Fruit fly (Drosophila melanogaster) whole organism, embryonic: ENCODE results near the gene wds.

Source experiments
- Adf1 ChIP-seq: fragments of 200-800 bp; sonication (Bioruptor generic); IDR thresholded peaks from 2 replicates; pipeline ENCODE4 v1.3.6; 2022; ENCODE audit warnings: missing biosample characterization, missing genetic modification characterization
- BEAF-32 ChIP-seq: fragments of 200-800 bp; sonication (Bioruptor generic); optimal IDR thresholded peaks from 3 replicates; lab custom pipeline; 2017; ENCODE audit warnings: missing biosample characterization, missing genetic modification characterization, mild to moderate bottlenecking, moderate library complexity, missing genetic modification reagents
- CG10267 ChIP-seq: fragments of 200-800 bp; sonication (Bioruptor generic); optimal IDR thresholded peaks from 2 replicates; lab custom pipeline; 2018; ENCODE audit warnings: missing biosample characterization, mild to moderate bottlenecking, missing genetic modification characterization, moderate library complexity
- CG11696 ChIP-seq: fragments of 200-800 bp; sonication (Bioruptor generic); IDR thresholded peaks from 2 replicates; pipeline ENCODE4 v1.3.6; 2022; ENCODE audit warnings: missing biosample characterization, missing genetic modification characterization
- CG1233 ChIP-seq: fragments of 200-800 bp; sonication (Bioruptor generic); optimal IDR thresholded peaks from 4 replicates; lab custom pipeline; 2018; ENCODE audit warnings: missing biosample characterization, mild to moderate bottlenecking, missing genetic modification characterization
- CG13296 ChIP-seq: fragments of 200-800 bp; sonication (Bioruptor generic); optimal IDR thresholded peaks from 3 replicates; lab custom pipeline; 2018; ENCODE audit warnings: missing biosample characterization, mild to moderate bottlenecking, missing genetic modification characterization
- CG16813 ChIP-seq: fragments of 200-800 bp; sonication (Bioruptor generic); IDR thresholded peaks from 3 replicates; pipeline ENCODE4 v1.3.6; 2022; ENCODE audit warnings: missing biosample characterization, missing genetic modification characterization; ENCODE audit not compliant: partially characterized antibody
- CG17568 ChIP-seq: fragments of 200-800 bp; sonication (Bioruptor generic); optimal IDR thresholded peaks from 2 replicates; lab custom pipeline; 2018; ENCODE audit warnings: missing biosample characterization, mild to moderate bottlenecking, missing genetic modification characterization, moderate library complexity
- CG2889 ChIP-seq: fragments of 200-800 bp; sonication (Bioruptor generic); IDR thresholded peaks from 3 replicates; pipeline ENCODE4 v1.3.6; 2022; ENCODE audit warnings: missing biosample characterization, missing genetic modification characterization
- CG30403 ChIP-seq: fragments of 200-800 bp; sonication (Bioruptor generic); optimal IDR thresholded peaks from 3 replicates; lab custom pipeline; 2016; ENCODE audit warnings: missing biosample characterization, missing genetic modification characterization
- CG32767 ChIP-seq: fragments of 200-800 bp; sonication (Bioruptor generic); IDR thresholded peaks from 2 replicates; pipeline ENCODE4 v1.3.6; 2022; ENCODE audit warnings: missing biosample characterization, missing genetic modification characterization
- CG3726 ChIP-seq: fragments of 200-800 bp; sonication (Bioruptor generic); IDR thresholded peaks from 3 replicates; pipeline ENCODE4, ENCODE4 v1.3.6; 2022; ENCODE audit warnings: missing biosample characterization, missing genetic modification characterization
- CG4617 ChIP-seq: fragments of 200-800 bp; sonication (Bioruptor generic); optimal IDR thresholded peaks from 3 replicates; lab custom pipeline; 2016; ENCODE audit warnings: missing biosample characterization, missing genetic modification characterization, borderline replicate concordance
- CG4707 ChIP-seq: fragments of 200-800 bp; sonication (Bioruptor generic); optimal IDR thresholded peaks from 2 replicates; lab custom pipeline; 2018; ENCODE audit warnings: missing biosample characterization, mild to moderate bottlenecking, missing genetic modification characterization, moderate library complexity
- CG7786 ChIP-seq: fragments of 200-800 bp; sonication (Bioruptor generic); optimal IDR thresholded peaks from 2 replicates; lab custom pipeline; 2016; ENCODE audit warnings: missing biosample characterization, missing genetic modification characterization
- CG9727 ChIP-seq: fragments of 200-800 bp; sonication (Bioruptor generic); optimal IDR thresholded peaks from 3 replicates; lab custom pipeline; 2017; ENCODE audit warnings: missing biosample characterization, mild to moderate bottlenecking, missing genetic modification characterization
- CG9797 ChIP-seq: fragments of 200-800 bp; sonication (Bioruptor generic); optimal IDR thresholded peaks from 3 replicates; lab custom pipeline; 2018; ENCODE audit warnings: missing biosample characterization, mild to moderate bottlenecking, missing genetic modification characterization
- D19A ChIP-seq: fragments of 200-800 bp; optimal IDR thresholded peaks from 3 replicates; lab custom pipeline; 2019; ENCODE audit warnings: missing biosample characterization, mild to moderate bottlenecking, missing genetic modification characterization, moderate library complexity
- Drgx ChIP-seq: fragments of 200-800 bp; sonication (Bioruptor generic); IDR thresholded peaks from 2 replicates; pipeline ENCODE4 v1.3.6; 2022; ENCODE audit warnings: missing biosample characterization, missing genetic modification characterization
- HLH54F ChIP-seq: fragments of 200-800 bp; sonication (Bioruptor generic); optimal IDR thresholded peaks from 3 replicates; lab custom pipeline; 2016; ENCODE audit warnings: missing biosample characterization, missing genetic modification characterization
- Hr51 ChIP-seq, 2 experiments: fragments of 200-800 bp; sonication (Bioruptor generic); optimal IDR thresholded peaks; 2 replicates in 1 of 2; 3 replicates in 1 of 2; lab custom pipeline; 2016 to 2018; ENCODE audit warnings: missing biosample characterization in 2 of 2, missing genetic modification characterization in 2 of 2, mild to moderate bottlenecking in 1 of 2, moderate library complexity in 1 of 2
- Jarid2 ChIP-seq: fragments of 200-800 bp; sonication (Bioruptor generic); optimal IDR thresholded peaks from 3 replicates; lab custom pipeline; 2017; ENCODE audit warnings: mild to moderate bottlenecking, missing biosample characterization, missing genetic modification reagents, missing genetic modification characterization
- MTF-1 ChIP-seq: fragments of 200-800 bp; sonication (Bioruptor generic); optimal IDR thresholded peaks from 2 replicates; lab custom pipeline; 2018; ENCODE audit warnings: missing biosample characterization, mild to moderate bottlenecking, missing genetic modification characterization, borderline replicate concordance
- Mad ChIP-seq: fragments of 200-800 bp; sonication (Bioruptor generic); optimal IDR thresholded peaks from 2 replicates; lab custom pipeline; 2016; ENCODE audit warnings: missing biosample characterization, missing genetic modification characterization
- Mrtf ChIP-seq: fragments of 200-800 bp; sonication (Bioruptor generic); IDR thresholded peaks from 3 replicates; pipeline ENCODE4 v1.3.6; 2022; ENCODE audit warnings: missing biosample characterization, missing genetic modification characterization
- Myb ChIP-seq: fragments of 200-800 bp; sonication (Bioruptor generic); optimal IDR thresholded peaks from 2 replicates; lab custom pipeline; 2016; ENCODE audit warnings: missing biosample characterization, missing genetic modification characterization
- Nf-YB ChIP-seq: fragments of 200-800 bp; sonication (Bioruptor generic); optimal IDR thresholded peaks from 3 replicates; lab custom pipeline; 2019; ENCODE audit warnings: missing biosample characterization, mild to moderate bottlenecking, missing genetic modification characterization, moderate library complexity
- Nf-YC ChIP-seq: fragments of 200-800 bp; optimal IDR thresholded peaks from 3 replicates; lab custom pipeline; 2019; ENCODE audit warnings: missing biosample characterization, mild to moderate bottlenecking, missing genetic modification characterization, moderate library complexity
- Opbp ChIP-seq: fragments of 200-800 bp; sonication (Bioruptor generic); IDR thresholded peaks from 3 replicates; pipeline ENCODE4 v1.3.6; 2022; ENCODE audit warnings: missing biosample characterization, missing genetic modification characterization; ENCODE audit not compliant: partially characterized antibody
- Optix ChIP-seq: fragments of 200-800 bp; sonication (Bioruptor generic); IDR thresholded peaks from 3 replicates; pipeline ENCODE4 v1.3.6; 2022; ENCODE audit warnings: missing biosample characterization, missing genetic modification characterization
- al ChIP-seq: fragments of 200-800 bp; sonication (Bioruptor generic); IDR thresholded peaks from 2 replicates; pipeline ENCODE4 v1.3.6; 2022; ENCODE audit warnings: missing biosample characterization, missing genetic modification characterization
- amos ChIP-seq: fragments of 200-800 bp; sonication (Bioruptor generic); IDR thresholded peaks from 2 replicates; pipeline ENCODE4 v1.3.6; 2022; ENCODE audit warnings: missing biosample characterization, missing genetic modification characterization; ENCODE audit not compliant: partially characterized antibody
- bsh ChIP-seq, 2 experiments: fragments of 200-800 bp; sonication (Bioruptor generic); optimal IDR thresholded peaks; 2 replicates each; lab custom pipeline; 2017 to 2018; ENCODE audit warnings: mild to moderate bottlenecking in 2 of 2, missing biosample characterization in 2 of 2, missing genetic modification characterization in 2 of 2, moderate library complexity in 1 of 2
- cg ChIP-seq: fragments of 200-800 bp; sonication (Bioruptor generic); optimal IDR thresholded peaks from 3 replicates; lab custom pipeline; 2019; ENCODE audit warnings: missing biosample characterization, mild to moderate bottlenecking, missing genetic modification characterization, moderate library complexity
- gcm ChIP-seq: fragments of 200-800 bp; sonication (Bioruptor generic); optimal IDR thresholded peaks from 2 replicates; lab custom pipeline; 2019; ENCODE audit warnings: missing biosample characterization, mild to moderate bottlenecking, missing genetic modification characterization, moderate library complexity
- gfzf ChIP-seq: fragments of 200-800 bp; sonication (Bioruptor generic); optimal IDR thresholded peaks from 2 replicates; lab custom pipeline; 2016; ENCODE audit warnings: missing biosample characterization, mild to moderate bottlenecking, missing genetic modification characterization, moderate library complexity
- her ChIP-seq: fragments of 200-800 bp; sonication (Bioruptor generic); optimal IDR thresholded peaks from 2 replicates; lab custom pipeline; 2016; ENCODE audit warnings: missing biosample characterization, missing genetic modification characterization
- hkb ChIP-seq, 2 experiments: fragments of 200-800 bp in 1 of 2; fragments of >200 bp in 1 of 2; sonication (Bioruptor generic) in 1 of 2; IDR thresholded peaks in 1 of 2; optimal IDR thresholded peaks in 1 of 2; 2 replicates each; pipeline versions ENCODE4 v1.3.6 to Lab custom; 2017 to 2022; ENCODE audit warnings: missing biosample characterization in 1 of 2, missing genetic modification characterization in 1 of 2
- jigr1 ChIP-seq: fragments of 200-800 bp; sonication (Bioruptor generic); IDR thresholded peaks from 3 replicates; pipeline ENCODE4 v1.3.6; 2022; ENCODE audit warnings: missing biosample characterization, missing genetic modification characterization
- lilli ChIP-seq: fragments of 200-800 bp; sonication (Bioruptor generic); optimal IDR thresholded peaks from 3 replicates; lab custom pipeline; 2016; ENCODE audit warnings: missing biosample characterization, missing genetic modification characterization
- nerfin-2 ChIP-seq: fragments of 200-800 bp; sonication (Bioruptor generic); IDR thresholded peaks from 2 replicates; pipeline ENCODE4 v1.3.6; 2022; ENCODE audit warnings: missing biosample characterization, missing genetic modification characterization; ENCODE audit not compliant: partially characterized antibody
- pan ChIP-seq, 4 experiments: fragments of >200 bp in 3 of 4; fragments of 200-800 bp in 1 of 4; sonication (Bioruptor generic) in 1 of 4; optimal IDR thresholded peaks in 3 of 4; IDR thresholded peaks in 1 of 4; 2 replicates each; pipeline versions ENCODE4 v1.3.6 to Lab custom; 2017 to 2022; ENCODE audit warnings: missing biosample characterization in 2 of 4, missing genetic modification characterization in 2 of 4, mixed read lengths in 1 of 4
- pho ChIP-seq: fragments of 200-800 bp; sonication (Bioruptor generic); optimal IDR thresholded peaks from 2 replicates; lab custom pipeline; 2016; ENCODE audit warnings: missing biosample characterization, missing genetic modification characterization
- tap ChIP-seq: fragments of 200-800 bp; optimal IDR thresholded peaks from 3 replicates; lab custom pipeline; 2019; ENCODE audit warnings: missing biosample characterization, mild to moderate bottlenecking, missing genetic modification characterization, moderate library complexity
- wdn ChIP-seq: fragments of 200-800 bp; sonication (Bioruptor generic); IDR thresholded peaks from 2 replicates; pipeline ENCODE4 v1.3.6; 2022; ENCODE audit warnings: missing biosample characterization, missing genetic modification characterization

The wds gene

DNA sequence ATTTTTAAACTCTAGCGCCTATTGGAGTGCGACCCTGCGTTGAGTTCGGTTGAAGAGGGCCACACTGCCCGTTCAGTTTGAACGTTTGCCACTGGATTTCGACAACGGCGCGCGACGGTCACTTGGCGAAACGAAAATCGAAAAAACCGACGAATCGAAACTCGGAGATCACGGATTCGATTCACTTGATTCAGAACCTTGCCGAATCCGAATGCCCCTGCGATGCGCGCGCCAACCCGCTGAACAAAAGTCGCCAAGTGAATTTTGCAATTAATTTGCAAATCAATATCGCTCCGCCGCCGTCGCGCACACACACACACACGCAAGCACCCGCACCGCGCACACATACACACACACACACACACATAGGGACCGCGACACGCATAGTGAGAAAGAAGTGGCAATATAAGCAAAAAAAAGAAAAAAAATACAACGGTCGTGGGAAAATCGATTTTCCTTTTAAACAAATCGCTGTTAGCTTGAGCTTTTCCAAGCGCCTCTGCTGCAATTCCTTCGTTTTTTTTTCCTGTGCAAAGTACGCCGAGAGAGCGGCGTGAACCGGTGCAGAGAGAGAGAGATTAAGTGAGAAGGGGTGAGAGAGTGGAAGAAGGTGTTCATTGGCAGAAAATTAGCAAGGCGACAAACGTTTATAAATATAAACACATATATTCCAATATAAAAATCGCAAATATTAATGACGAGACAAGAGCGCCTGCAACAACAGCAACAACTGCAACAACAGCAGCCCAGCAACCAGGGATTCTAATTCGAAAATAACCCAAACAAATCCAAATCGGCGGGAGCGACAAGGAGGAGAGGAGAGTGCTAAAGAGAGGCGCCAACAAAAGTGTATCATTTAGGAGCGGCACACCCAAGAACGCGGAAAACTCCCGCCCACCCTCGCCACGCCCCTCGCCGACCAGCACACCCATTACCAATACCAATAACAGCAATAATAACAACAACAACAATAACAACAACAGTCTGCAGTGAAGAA is 2.9 kb downstream of the wds start, which contains the start of gene egh (continued):
- TF ChIP-seq CG30403 (GFP tag; lab: Kevin White, UChicago) = peak; percentile 22
- TF ChIP-seq hkb (optimal IDR thresholded peaks at IDR 0.05; lab: Kevin White, UChicago) = no peak
- TF ChIP-seq hkb (GFP tag; IDR thresholded peaks at IDR 0.05; lab: Robert Waterston, UW) = peak; percentile 53; the same call in 1 of the 2 replicates
- TF ChIP-seq pho (GFP tag; lab: Kevin White, UChicago) = peak; percentile 34
- peak; percentile 92 for TF ChIP-seq cg (GFP tag; lab: Kevin White, UChicago)
- no peak for TF ChIP-seq CG4707 (GFP tag; lab: Kevin White, UChicago)
- peak; percentile 10 for TF ChIP-seq Nf-YB
- no peak for TF ChIP-seq pan (optimal IDR thresholded peaks at IDR 0.05; lab: Kevin White, UChicago)
- peak in 1 of 2 experiments; percentile 56 for TF ChIP-seq pan (GFP tag; optimal IDR thresholded peaks at IDR 0.05 in 1 of 2, IDR thresholded peaks at IDR 0.05 in 1 of 2)
- 0 out of 2 replicates have a peak, but pooled peaks have one; percentile 20 for TF ChIP-seq CG11696 (GFP tag; lab: Robert Waterston, UW)
- no peak for TF ChIP-seq nerfin-2 (GFP tag; lab: Robert Waterston, UW)
- peak; percentile 80 for TF ChIP-seq Drgx
- TF ChIP-seq Opbp (GFP tag; lab: Robert Waterston, UW) = no peak
- peak; percentile 64 for TF ChIP-seq Nf-YC (tag; lab: Kevin White, UChicago)
- TF ChIP-seq CG16813 = 0 out of 3 replicates have a peak, but pooled peaks have one; percentile 14
- TF ChIP-seq CG2889 = 0 out of 3 replicates have a peak, but pooled peaks have one; percentile 45
- peak; percentile 12; the same call in 1 of the 2 replicates for TF ChIP-seq wdn (GFP tag; lab: Robert Waterston, UW)
- TF ChIP-seq Myb (GFP tag; lab: Kevin White, UChicago) = peak; percentile 67
- peak; percentile 40 for TF ChIP-seq CG9727 (GFP tag; lab: Kevin White, UChicago)
- TF ChIP-seq HLH54F = peak; percentile 24
- TF ChIP-seq bsh (GFP tag; optimal IDR thresholded peaks at IDR 0.05; lab: Kevin White, UChicago) = peak in 1 of 2 experiments; percentile 46
- peak; percentile 58 for TF ChIP-seq CG32767 (GFP tag; lab: Robert Waterston, UW)
- peak; percentile 80 for TF ChIP-seq CG4617
- no peak for TF ChIP-seq Mrtf (GFP tag; lab: Robert Waterston, UW)
- peak; percentile 24 for TF ChIP-seq CG7786 (GFP tag; lab: Kevin White, UChicago)
- TF ChIP-seq MTF-1 (GFP tag; lab: Kevin White, UChicago) = no peak
- TF ChIP-seq lilli (GFP tag; lab: Kevin White, UChicago) = peak; percentile 25
- no peak for TF ChIP-seq CG13296 (GFP tag; lab: Kevin White, UChicago)
- peak; percentile 35; the same call in 1 of the 2 replicates for TF ChIP-seq Adf1 (GFP tag; lab: Robert Waterston, UW)
- TF ChIP-seq D19A = peak; percentile 32
- TF ChIP-seq CG1233 = no peak
- peak; percentile 70 for TF ChIP-seq Optix (GFP tag; lab: Robert Waterston, UW)
- TF ChIP-seq her (GFP tag; lab: Kevin White, UChicago) = peak; percentile 43
- TF ChIP-seq Mad (GFP tag; lab: Kevin White, UChicago) = no peak
- TF ChIP-seq Jarid2 (GFP tag; lab: Kevin White, UChicago) = peak; percentile 28
- TF ChIP-seq Hr51 (GFP tag; optimal IDR thresholded peaks at IDR 0.05; lab: Kevin White, UChicago) = no peak
- TF ChIP-seq gcm (GFP tag; lab: Kevin White, UChicago) = peak; percentile 34
- no peak for TF ChIP-seq jigr1 (GFP tag; lab: Robert Waterston, UW)
- peak; percentile 39 for TF ChIP-seq amos (GFP tag; lab: Robert Waterston, UW)
- peak; percentile 95 for TF ChIP-seq gfzf (GFP tag; lab: Kevin White, UChicago)
- peak; percentile 97 for TF ChIP-seq CG9797 (GFP tag; lab: Kevin White, UChicago)
- TF ChIP-seq CG17568 (GFP tag; lab: Kevin White, UChicago) = no peak
- peak; percentile 34 for TF ChIP-seq CG10267 (tag; lab: Kevin White, UChicago)
- TF ChIP-seq CG3726 (GFP tag; lab: Robert Waterston, UW) = no peak
- no peak for TF ChIP-seq tap (tag; lab: Kevin White, UChicago)
- peak; percentile 28; the same call in 1 of the 2 replicates for TF ChIP-seq al (GFP tag; lab: Robert Waterston, UW)
- peak; percentile 48 for TF ChIP-seq BEAF-32 (GFP tag; lab: Kevin White, UChicago)
